Worm (Caenorhabditis elegans): ENCODE data around the gene K02D10.1.

- TF ChIP-seq tbx-11 (GFP tag; IDR thresholded peaks at IDR 0.05) (0 out of 2 replicates have a peak, but pooled peaks have one; percentile 54), hmbx-1 (tag; optimal IDR thresholded peaks at IDR 0.05) (no peak), ceh-36 (tag; optimal IDR thresholded peaks at IDR 0.05) (no peak), ets-7 (tag; optimal IDR thresholded peaks at IDR 0.05) (peak; percentile 52), pes-1 (GFP tag; IDR thresholded peaks at IDR 0.05) (peak; percentile 68; the same call in 1 of the 2 replicates), hmg-4 (GFP tag; optimal IDR thresholded peaks at IDR 0.05) (no peak)
Measured at ce11 chrIII:8741276-8741860, 28.0 kb upstream of the K02D10.1 start, which contains the start of gene pdhk-2.
